Worm (Caenorhabditis elegans) whole organism, young adult: ENCODE data around the gene E02C12.9.

Experiments used
- B0261.1 ChIP-seq: sonication (generic microtip); optimal IDR thresholded peaks from 2 replicates; lab custom pipeline; 2016; ENCODE audit warnings: mild to moderate bottlenecking, missing genetic modification characterization, moderate library complexity, missing compliant biosample characterization
- D2030.7 ChIP-seq: fragments of 200-800 bp; sonication (Bioruptor generic); IDR thresholded peaks from 2 replicates; pipeline ENCODE4 v1.3.6; 2022; ENCODE audit warnings: missing genetic modification reagents, missing genetic modification characterization, missing compliant biosample characterization
- F23B12.7 ChIP-seq: sonication (generic microtip); optimal IDR thresholded peaks from 2 replicates; lab custom pipeline; 2017; ENCODE audit warnings: missing genetic modification characterization, mild to moderate bottlenecking, missing compliant biosample characterization, antibody characterized with exemption, moderate library complexity; ENCODE audit not compliant: insufficient read depth
- F33H1.4 ChIP-seq: fragments of 200-800 bp; sonication (Bioruptor generic); IDR thresholded peaks from 2 replicates; pipeline ENCODE4 v1.3.6; 2022; ENCODE audit warnings: missing genetic modification reagents, missing genetic modification characterization, missing compliant biosample characterization
- F52B5.7 ChIP-seq: sonication (generic microtip); optimal IDR thresholded peaks from 2 replicates; lab custom pipeline; 2016; ENCODE audit warnings: mild to moderate bottlenecking, missing genetic modification characterization, missing compliant biosample characterization
- F55B11.4 ChIP-seq: sonication (generic microtip); optimal IDR thresholded peaks from 2 replicates; lab custom pipeline; 2016; ENCODE audit warnings: missing compliant biosample characterization, missing genetic modification characterization, borderline replicate concordance; ENCODE audit not compliant: insufficient read depth
- Y79H2A.3 ChIP-seq: fragments of 200-800 bp; sonication (Bioruptor generic); conservative IDR thresholded peaks from 2 replicates; pipeline ENCODE4 v1.3.6; 2022; ENCODE audit warnings: missing genetic modification reagents, missing genetic modification characterization, missing compliant biosample characterization
- ama-1 ChIP-seq, 3 experiments: fragments of 150-350 bp in 1 of 3; sonication (generic microtip) in 2 of 3; optimal IDR thresholded peaks; 2 replicates each; lab custom pipeline; 2014 to 2018; ENCODE audit warnings: missing biosample characterization in 2 of 3, missing genetic modification characterization in 2 of 3, missing genetic modification reagents in 2 of 3
- attf-6 ChIP-seq: fragments of 200-800 bp; sonication (Bioruptor generic); IDR thresholded peaks from 2 replicates; pipeline ENCODE4 v1.3.6; 2022; ENCODE audit warnings: missing genetic modification reagents, missing genetic modification characterization, missing compliant biosample characterization
- bed-1 ChIP-seq: fragments of 200-800 bp; sonication (Bioruptor generic); IDR thresholded peaks from 2 replicates; pipeline ENCODE4 v1.3.6; 2022; ENCODE audit warnings: missing genetic modification reagents, missing genetic modification characterization, missing compliant biosample characterization
- cebp-1 ChIP-seq, 2 experiments: fragments of 200-800 bp in 1 of 2; sonication (Bioruptor generic) in 1 of 2; sonication (generic microtip) in 1 of 2; IDR thresholded peaks in 1 of 2; optimal IDR thresholded peaks in 1 of 2; 2 replicates each; pipeline versions ENCODE4 v1.3.6 to Lab custom; 2017 to 2022; ENCODE audit warnings: missing compliant biosample characterization in 2 of 2, missing genetic modification characterization in 2 of 2, mild to moderate bottlenecking in 1 of 2, missing genetic modification reagents in 1 of 2, moderate library complexity in 1 of 2
- ceh-100 ChIP-seq: fragments of 200-800 bp; sonication (Bioruptor generic); IDR thresholded peaks from 2 replicates; pipeline ENCODE4 v1.3.6; 2022; ENCODE audit warnings: missing genetic modification reagents, missing genetic modification characterization, missing compliant biosample characterization
- ceh-40 ChIP-seq: fragments of 200-800 bp; sonication (Bioruptor generic); IDR thresholded peaks from 2 replicates; pipeline ENCODE4 v1.3.6; 2022; ENCODE audit warnings: missing genetic modification characterization, missing compliant biosample characterization
- ceh-58 ChIP-seq: fragments of 200-800 bp; sonication (Bioruptor generic); IDR thresholded peaks from 2 replicates; pipeline ENCODE4 v1.3.6; 2022; ENCODE audit warnings: missing genetic modification characterization, missing compliant biosample characterization
- ceh-91 ChIP-seq: fragments of 200-800 bp; sonication (Bioruptor generic); IDR thresholded peaks from 2 replicates; pipeline ENCODE4 v1.3.6; 2022; ENCODE audit warnings: missing genetic modification reagents, missing genetic modification characterization, missing compliant biosample characterization
- chd-7 ChIP-seq: sonication (generic microtip); optimal IDR thresholded peaks from 2 replicates; lab custom pipeline; 2016; ENCODE audit warnings: mild to moderate bottlenecking, missing genetic modification characterization, moderate library complexity, missing compliant biosample characterization
- die-1 ChIP-seq: sonication (generic microtip); optimal IDR thresholded peaks from 2 replicates; lab custom pipeline; 2016; ENCODE audit warnings: missing genotype, mild to moderate bottlenecking, missing genetic modification characterization, missing compliant biosample characterization
- efl-1 ChIP-seq: fragments of 150-350 bp; optimal IDR thresholded peaks from 2 replicates; lab custom pipeline; 2014; ENCODE audit warnings: missing biosample characterization, missing genetic modification reagents, missing genetic modification characterization
- egl-18 ChIP-seq: fragments of 200-800 bp; sonication (Bioruptor generic); IDR thresholded peaks from 2 replicates; pipeline ENCODE4 v1.3.6; 2022; ENCODE audit warnings: missing genetic modification reagents, missing genetic modification characterization, missing compliant biosample characterization
- ekl-4 ChIP-seq: fragments of 200-800 bp; sonication (Bioruptor generic); IDR thresholded peaks from 2 replicates; pipeline ENCODE4 v1.3.6; 2022; ENCODE audit warnings: missing genetic modification reagents, missing genetic modification characterization, missing compliant biosample characterization
- fkh-3 ChIP-seq: sonication (generic microtip); optimal IDR thresholded peaks from 2 replicates; lab custom pipeline; 2016; ENCODE audit warnings: mild to moderate bottlenecking, missing genetic modification characterization, missing compliant biosample characterization
- hmg-1.2 ChIP-seq: fragments of 200-800 bp; sonication (Bioruptor generic); IDR thresholded peaks from 2 replicates; pipeline ENCODE4 v1.3.6; 2022; ENCODE audit warnings: missing genetic modification reagents, missing genetic modification characterization, missing compliant biosample characterization
- hsf-1 ChIP-seq: fragments of 200-800 bp; sonication (Bioruptor generic); IDR thresholded peaks from 2 replicates; pipeline ENCODE4 v1.3.6; 2022; ENCODE audit warnings: missing genetic modification reagents, missing genetic modification characterization, missing compliant biosample characterization
- let-526 ChIP-seq: fragments of 200-800 bp; sonication (Bioruptor generic); IDR thresholded peaks from 2 replicates; pipeline ENCODE4 v1.3.6; 2022; ENCODE audit warnings: missing genetic modification reagents, missing genetic modification characterization, missing compliant biosample characterization
- lin-26 ChIP-seq: fragments of 200-800 bp; sonication (Bioruptor generic); IDR thresholded peaks from 2 replicates; pipeline ENCODE4 v1.3.6; 2022; ENCODE audit warnings: missing genetic modification reagents, missing genetic modification characterization, missing compliant biosample characterization
- lin-35 ChIP-seq, 3 experiments: fragments of 150-350 bp in 2 of 3; sonication (generic microtip) in 1 of 3; optimal IDR thresholded peaks; 2 replicates each; lab custom pipeline; 2014 to 2018; ENCODE audit warnings: missing biosample characterization in 3 of 3, missing genetic modification characterization in 3 of 3, missing genetic modification reagents in 3 of 3
- lsl-1 ChIP-seq: fragments of 200-800 bp; sonication (Bioruptor generic); optimal IDR thresholded peaks from 2 replicates; lab custom pipeline; 2018; ENCODE audit warnings: mild to moderate bottlenecking, missing genetic modification characterization, moderate library complexity, missing compliant biosample characterization
- madf-3 ChIP-seq: fragments of 200-800 bp; sonication (Bioruptor generic); IDR thresholded peaks from 2 replicates; pipeline ENCODE4 v1.3.6; 2022; ENCODE audit warnings: missing genetic modification reagents, missing genetic modification characterization, missing compliant biosample characterization
- mel-28 ChIP-seq: sonication (generic microtip); optimal IDR thresholded peaks from 2 replicates; lab custom pipeline; 2016; ENCODE audit warnings: borderline replicate concordance, mild to moderate bottlenecking, missing genetic modification characterization, missing compliant biosample characterization
- nhr-80 ChIP-seq: sonication (generic microtip); optimal IDR thresholded peaks from 2 replicates; lab custom pipeline; 2016; ENCODE audit warnings: missing genetic modification characterization, missing compliant biosample characterization
- nhr-90 ChIP-seq: sonication (generic microtip); optimal IDR thresholded peaks from 2 replicates; lab custom pipeline; 2016; ENCODE audit warnings: missing genotype, mild to moderate bottlenecking, missing genetic modification characterization, missing compliant biosample characterization
- pbrm-1 ChIP-seq: fragments of 200-800 bp; sonication (Bioruptor generic); IDR thresholded peaks from 2 replicates; pipeline ENCODE4 v1.3.6; 2022; ENCODE audit warnings: missing genetic modification reagents, missing genetic modification characterization, missing compliant biosample characterization
- rcor-1 ChIP-seq: fragments of 200-800 bp; sonication (Bioruptor generic); IDR thresholded peaks from 2 replicates; pipeline ENCODE4 v1.3.6; 2022; ENCODE audit warnings: missing genetic modification reagents, missing genetic modification characterization, missing compliant biosample characterization
- repo-1 ChIP-seq: sonication (generic microtip); optimal IDR thresholded peaks from 2 replicates; lab custom pipeline; 2017; ENCODE audit warnings: mild to moderate bottlenecking, missing genetic modification characterization, missing compliant biosample characterization
- rpc-1 ChIP-seq, 2 experiments: fragments of 150-350 bp in 1 of 2; sonication (generic microtip) in 1 of 2; optimal IDR thresholded peaks; 2 replicates each; lab custom pipeline; 2014 to 2018; ENCODE audit warnings: missing biosample characterization in 1 of 2, missing genetic modification characterization in 1 of 2, missing genetic modification reagents in 1 of 2, missing genotype in 1 of 2
- snpc-3.4 ChIP-seq: sonication (generic microtip); optimal IDR thresholded peaks from 2 replicates; lab custom pipeline; 2017; ENCODE audit warnings: missing genetic modification characterization, mild to moderate bottlenecking, missing compliant biosample characterization, antibody characterized with exemption, moderate library complexity, missing genotype, missing genetic modification reagents
- somi-1 ChIP-seq: fragments of 200-800 bp; sonication (Bioruptor generic); optimal IDR thresholded peaks from 2 replicates; lab custom pipeline; 2018; ENCODE audit warnings: mild to moderate bottlenecking, missing genetic modification characterization, missing compliant biosample characterization
- sptf-2 ChIP-seq: fragments of 200-800 bp; sonication (Bioruptor generic); optimal IDR thresholded peaks from 2 replicates; lab custom pipeline; 2018; ENCODE audit warnings: mild to moderate bottlenecking, missing genetic modification characterization, missing compliant biosample characterization
- tbx-9 ChIP-seq: sonication (generic microtip); optimal IDR thresholded peaks from 2 replicates; lab custom pipeline; 2016; ENCODE audit warnings: borderline replicate concordance, missing genetic modification characterization, inconsistent platforms, missing compliant biosample characterization
- tlf-1 ChIP-seq: fragments of 200-800 bp; sonication (Bioruptor generic); optimal IDR thresholded peaks from 2 replicates; lab custom pipeline; 2018; ENCODE audit warnings: mild to moderate bottlenecking, missing genetic modification characterization, missing compliant biosample characterization
- unc-130 ChIP-seq: sonication (generic microtip); optimal IDR thresholded peaks from 2 replicates; lab custom pipeline; 2016; ENCODE audit warnings: missing genetic modification reagents, missing genetic modification characterization, missing compliant biosample characterization
- xnd-1 ChIP-seq: sonication (generic microtip); optimal IDR thresholded peaks from 2 replicates; lab custom pipeline; 2016; ENCODE audit warnings: missing genotype, missing genetic modification reagents, missing genetic modification characterization, missing compliant biosample characterization
- ztf-28 ChIP-seq: fragments of 200-800 bp; sonication (Bioruptor generic); IDR thresholded peaks from 2 replicates; pipeline ENCODE4 v1.3.6; 2022; ENCODE audit warnings: missing genetic modification reagents, missing genetic modification characterization, missing compliant biosample characterization
- ztf-3 ChIP-seq: fragments of 200-800 bp; sonication (Bioruptor generic); optimal IDR thresholded peaks from 2 replicates; lab custom pipeline; 2018; ENCODE audit warnings: mild to moderate bottlenecking, missing genetic modification characterization, missing compliant biosample characterization

E02C12.9 gene

DNA sequence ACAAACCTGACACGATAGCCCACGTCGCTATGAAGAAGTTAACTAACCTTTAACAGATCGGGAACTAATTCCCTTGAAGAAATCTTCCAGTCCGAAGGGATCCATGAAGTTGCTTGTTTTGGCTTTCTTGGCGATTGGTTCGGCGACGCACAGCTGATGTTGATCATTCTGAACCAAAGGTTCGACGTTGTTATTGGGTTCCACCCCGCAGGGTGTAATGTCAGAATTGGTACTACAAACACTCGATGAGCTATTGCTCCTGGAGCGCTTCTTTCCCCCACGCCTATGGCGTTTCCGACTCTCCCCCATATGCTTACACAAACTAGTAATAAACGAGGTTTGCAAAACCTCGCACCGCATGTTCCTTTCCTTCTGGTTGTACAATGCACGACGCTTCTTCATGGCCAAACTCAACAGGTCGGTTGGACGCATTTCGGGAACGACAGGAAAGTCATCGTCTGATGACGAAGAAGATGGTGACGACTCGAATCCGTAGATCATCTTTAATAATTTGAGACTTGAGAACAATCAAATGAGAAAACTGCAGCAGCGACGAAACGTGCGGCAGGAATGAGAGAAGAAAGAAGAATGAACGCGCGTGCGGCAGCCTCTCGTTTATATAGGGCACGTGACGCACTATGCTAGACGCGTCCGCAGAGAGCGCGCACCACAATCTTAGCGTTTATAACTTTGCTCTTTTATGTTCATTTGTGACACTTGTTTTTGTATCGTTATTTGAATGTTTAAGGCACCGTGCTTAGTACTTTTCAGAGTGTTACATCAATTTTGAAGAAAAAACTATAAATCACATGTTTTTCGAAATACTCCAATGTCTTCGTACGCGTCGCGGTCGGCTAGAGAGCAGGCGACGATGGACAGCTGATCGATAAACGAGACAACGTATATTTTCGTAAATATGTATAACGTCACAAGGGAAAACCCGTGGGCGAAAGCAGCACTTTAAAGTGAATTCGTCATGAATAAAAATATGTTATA lies 31.4 kb downstream of the E02C12.9 start, which contains the start of gene tos-1 (continued):
- TF ChIP-seq ceh-40 (GFP tag; lab: Robert Waterston, UW) = no peak
- peak; percentile 92 for TF ChIP-seq nhr-90 (tag; lab: Kevin White, UChicago)
- TF ChIP-seq repo-1 (tag; lab: Kevin White, UChicago) = peak; percentile 96
- TF ChIP-seq let-526 (GFP tag; lab: Robert Waterston, UW) = peak; percentile 91
- peak; percentile 94 for TF ChIP-seq nhr-80 (tag; lab: Kevin White, UChicago)
- TF ChIP-seq ceh-58 (GFP tag; lab: Robert Waterston, UW) = 0 out of 2 replicates have a peak, but pooled peaks have one; percentile 45
- TF ChIP-seq B0261.1 (tag; lab: Kevin White, UChicago) = peak; percentile 43
- TF ChIP-seq somi-1 = peak; percentile 98
- peak; percentile 82 for TF ChIP-seq hmg-1.2 (GFP tag; lab: Robert Waterston, UW)
- TF ChIP-seq F33H1.4 (GFP tag; lab: Robert Waterston, UW) = peak; percentile 62
- peak; percentile 48 for TF ChIP-seq snpc-3.4 (tag; lab: Kevin White, UChicago)
- TF ChIP-seq xnd-1 = no peak
- TF ChIP-seq F23B12.7 (tag; lab: Kevin White, UChicago) = peak; percentile 91
- TF ChIP-seq attf-6 (GFP tag; lab: Robert Waterston, UW) = 0 out of 2 replicates have a peak, but pooled peaks have one; percentile 22
- TF ChIP-seq F52B5.7 = peak; percentile 81
- no peak for TF ChIP-seq sptf-2 (GFP tag; lab: Kevin White, UChicago)
- peak; percentile 78 for TF ChIP-seq mel-28 (tag; lab: Kevin White, UChicago)
- peak; percentile 100 for TF ChIP-seq madf-3 (GFP tag; lab: Robert Waterston, UW)
- TF ChIP-seq rpc-1 (optimal IDR thresholded peaks at IDR 0.05; lab: Kevin White, UChicago) = no peak
- no peak for TF ChIP-seq rpc-1 (tag; optimal IDR thresholded peaks at IDR 0.05; lab: Kevin White, UChicago)
- peak; percentile 96 for TF ChIP-seq tlf-1 (GFP tag; lab: Kevin White, UChicago)
- peak; percentile 97 for TF ChIP-seq ekl-4
- peak; percentile 99 for TF ChIP-seq ama-1 (optimal IDR thresholded peaks at IDR 0.05; lab: Kevin White, UChicago)
- TF ChIP-seq ama-1 (GFP tag; optimal IDR thresholded peaks at IDR 0.05; lab: Kevin White, UChicago) = no peak
- TF ChIP-seq rcor-1 (GFP tag; lab: Robert Waterston, UW) = peak; percentile 81
- peak; percentile 88 for TF ChIP-seq die-1
- no peak for TF ChIP-seq fkh-3 (tag; lab: Kevin White, UChicago)
- no peak for TF ChIP-seq F55B11.4
- TF ChIP-seq ztf-28 = 0 out of 2 replicates have a peak, but pooled peaks have one; percentile 60
- TF ChIP-seq D2030.7 (GFP tag; lab: Robert Waterston, UW) = peak; percentile 85
- TF ChIP-seq unc-130 = peak; percentile 21
- peak; percentile 52 for TF ChIP-seq lsl-1 (GFP tag; lab: Kevin White, UChicago)
- peak; percentile 90 for TF ChIP-seq egl-18 (GFP tag; lab: Robert Waterston, UW)
- peak; percentile 74; the same call in 1 of the 2 replicates for TF ChIP-seq lin-26
- peak; percentile 36 for TF ChIP-seq efl-1 (GFP tag; lab: Kevin White, UChicago)
- TF ChIP-seq ceh-91 (GFP tag; lab: Robert Waterston, UW) = peak; percentile 71
- TF ChIP-seq lin-35 (GFP tag; optimal IDR thresholded peaks at IDR 0.05; lab: Kevin White, UChicago) = peak in 2 of 3 experiments; percentile 80 to 85
- peak; percentile 98 for TF ChIP-seq pbrm-1 (GFP tag; lab: Robert Waterston, UW)
- no peak for TF ChIP-seq tbx-9
- peak; percentile 91 for TF ChIP-seq cebp-1 (GFP tag; IDR thresholded peaks at IDR 0.05; lab: Robert Waterston, UW)
- TF ChIP-seq cebp-1 (tag; optimal IDR thresholded peaks at IDR 0.05; lab: Kevin White, UChicago) = peak; percentile 98
- TF ChIP-seq ceh-100 (GFP tag; lab: Robert Waterston, UW) = peak; percentile 66
- peak; percentile 86 for TF ChIP-seq ztf-3 (GFP tag; lab: Kevin White, UChicago)
- TF ChIP-seq Y79H2A.3 (GFP tag; lab: Robert Waterston, UW) = peak; percentile 74; the same call in 1 of the 2 replicates
- peak; percentile 98 for TF ChIP-seq chd-7
- peak; percentile 73 for TF ChIP-seq hsf-1
- TF ChIP-seq bed-1 (GFP tag; lab: Robert Waterston, UW) = no peak
